Worm (Caenorhabditis elegans) whole organism, L1 larva: ENCODE data around the gene hcp-1.

Experiments
- F16B12.6 ChIP-seq: fragments of 150-350 bp; optimal IDR thresholded peaks from 2 replicates; lab custom pipeline; 2014; ENCODE audit warnings: missing biosample characterization, missing genetic modification characterization
- ama-1 ChIP-seq: fragments of 150-350 bp; optimal IDR thresholded peaks from 2 replicates; lab custom pipeline; 2014
- blmp-1 ChIP-seq: fragments of 150-350 bp; optimal IDR thresholded peaks from 2 replicates; lab custom pipeline; 2014; ENCODE audit warnings: missing biosample characterization, missing genetic modification characterization
- ceh-82 ChIP-seq, 3 experiments: fragments of 150-350 bp in 1 of 3; sonication (generic microtip) in 2 of 3; optimal IDR thresholded peaks; 2 replicates each; lab custom pipeline; 2014 to 2017; ENCODE audit warnings: missing biosample characterization in 3 of 3, missing genetic modification characterization in 3 of 3
- ceh-90 ChIP-seq: sonication (generic microtip); optimal IDR thresholded peaks from 2 replicates; lab custom pipeline; 2016; ENCODE audit warnings: missing genetic modification characterization, missing compliant biosample characterization
- dpl-1 ChIP-seq, 3 experiments: fragments of 150-350 bp in 2 of 3; sonication (generic microtip) in 1 of 3; optimal IDR thresholded peaks; 2 replicates each; lab custom pipeline; 2014 to 2017; ENCODE audit warnings: missing biosample characterization in 3 of 3, missing genetic modification characterization in 3 of 3, missing genetic modification reagents in 3 of 3
- efl-1 ChIP-seq, 4 experiments: fragments of 150-350 bp; optimal IDR thresholded peaks in 3 of 4; peaks in 1 of 4; 1 replicate in 1 of 4; 2 replicates in 3 of 4; lab custom pipeline; 2014; ENCODE audit warnings: missing biosample characterization in 2 of 4, missing genetic modification characterization in 2 of 4, missing genetic modification reagents in 2 of 4
- egl-13 ChIP-seq: sonication (generic microtip); optimal IDR thresholded peaks from 2 replicates; lab custom pipeline; 2016; ENCODE audit warnings: missing genotype, missing genetic modification reagents, missing genetic modification characterization, missing compliant biosample characterization
- egl-27 ChIP-seq, 2 experiments: fragments of 150-350 bp in 1 of 2; sonication (generic microtip); optimal IDR thresholded peaks; 3 replicates each; lab custom pipeline; 2017 to 2018; ENCODE audit warnings: missing biosample characterization in 2 of 2, missing genetic modification characterization in 2 of 2, missing genetic modification reagents in 2 of 2
- elt-2 ChIP-seq: sonication (generic microtip); optimal IDR thresholded peaks from 2 replicates; lab custom pipeline; 2016; ENCODE audit warnings: missing genetic modification characterization, mild to moderate bottlenecking, inconsistent platforms, missing compliant biosample characterization, missing genetic modification reagents
- fkh-8 ChIP-seq: sonication (generic microtip); optimal IDR thresholded peaks from 2 replicates; lab custom pipeline; 2016; ENCODE audit warnings: mild to moderate bottlenecking, missing genetic modification characterization, missing compliant biosample characterization
- fos-1 ChIP-seq: fragments of 150-350 bp; optimal IDR thresholded peaks from 2 replicates; lab custom pipeline; 2014; ENCODE audit warnings: missing biosample characterization, missing genetic modification characterization
- hlh-17 ChIP-seq: fragments of 200-800 bp; sonication (Bioruptor generic); optimal IDR thresholded peaks from 2 replicates; lab custom pipeline; 2018; ENCODE audit warnings: missing genetic modification characterization, mild to moderate bottlenecking, missing compliant biosample characterization, moderate library complexity, borderline replicate concordance
- jun-1 ChIP-seq: fragments of 150-350 bp; optimal IDR thresholded peaks from 2 replicates; lab custom pipeline; 2014; ENCODE audit warnings: missing biosample characterization, missing genetic modification reagents, missing genetic modification characterization
- lin-13 ChIP-seq: fragments of 150-350 bp; optimal IDR thresholded peaks from 2 replicates; lab custom pipeline; 2014; ENCODE audit warnings: missing biosample characterization, missing genetic modification reagents, missing genetic modification characterization
- lin-35 ChIP-seq, 2 experiments: fragments of 150-350 bp; optimal IDR thresholded peaks; 2 replicates each; lab custom pipeline; 2014; ENCODE audit warnings: missing biosample characterization in 2 of 2, missing genetic modification characterization in 2 of 2, missing genetic modification reagents in 2 of 2
- lin-39 ChIP-seq: fragments of 150-350 bp; optimal IDR thresholded peaks from 2 replicates; lab custom pipeline; 2014; ENCODE audit warnings: missing biosample characterization, missing genetic modification reagents, missing genetic modification characterization
- lsy-2 ChIP-seq, 2 experiments: fragments of 150-350 bp; optimal IDR thresholded peaks; 2 replicates each; lab custom pipeline; 2014; ENCODE audit warnings: missing biosample characterization in 2 of 2, missing genetic modification characterization in 2 of 2
- mdl-1 ChIP-seq, 2 experiments: fragments of 150-350 bp; optimal IDR thresholded peaks; 2 replicates each; lab custom pipeline; 2014 to 2017; ENCODE audit warnings: missing biosample characterization in 2 of 2, missing genetic modification characterization in 2 of 2, inconsistent platforms in 1 of 2
- nhr-12 ChIP-seq: sonication (generic microtip); optimal IDR thresholded peaks from 2 replicates; lab custom pipeline; 2017; ENCODE audit warnings: missing biosample characterization, missing genetic modification characterization
- nhr-20 ChIP-seq: sonication (generic microtip); optimal IDR thresholded peaks from 2 replicates; lab custom pipeline; 2016; ENCODE audit warnings: mild to moderate bottlenecking, missing genetic modification characterization, missing compliant biosample characterization
- nhr-237 ChIP-seq: fragments of 150-350 bp; optimal IDR thresholded peaks from 2 replicates; lab custom pipeline; 2014; ENCODE audit warnings: missing biosample characterization, missing genetic modification characterization
- nhr-28 ChIP-seq: fragments of 150-350 bp; optimal IDR thresholded peaks from 2 replicates; lab custom pipeline; 2014; ENCODE audit warnings: missing biosample characterization, missing genetic modification characterization
- nhr-47 ChIP-seq: sonication (generic microtip); optimal IDR thresholded peaks from 2 replicates; lab custom pipeline; 2016; ENCODE audit warnings: mild to moderate bottlenecking, missing genetic modification characterization, moderate library complexity, missing compliant biosample characterization
- nhr-71 ChIP-seq: sonication (generic microtip); optimal IDR thresholded peaks from 2 replicates; lab custom pipeline; 2016; ENCODE audit warnings: mild to moderate bottlenecking, missing genetic modification characterization, moderate library complexity, missing compliant biosample characterization
- nhr-76 ChIP-seq: sonication (generic microtip); optimal IDR thresholded peaks from 2 replicates; lab custom pipeline; 2017; ENCODE audit warnings: missing biosample characterization, missing genetic modification characterization
- nhr-84 ChIP-seq: sonication (generic microtip); optimal IDR thresholded peaks from 2 replicates; lab custom pipeline; 2017; ENCODE audit warnings: missing biosample characterization, missing genetic modification characterization
- nhr-90 ChIP-seq: sonication (generic microtip); optimal IDR thresholded peaks from 2 replicates; lab custom pipeline; 2016; ENCODE audit warnings: mild to moderate bottlenecking, missing genetic modification characterization, missing compliant biosample characterization; ENCODE audit not compliant: poor library complexity
- pag-3 ChIP-seq: sonication (generic microtip); optimal IDR thresholded peaks from 2 replicates; lab custom pipeline; 2017; ENCODE audit warnings: missing genetic modification characterization, mild to moderate bottlenecking, missing compliant biosample characterization, antibody characterized with exemption, borderline replicate concordance; ENCODE audit not compliant: insufficient read depth
- pqm-1 ChIP-seq: sonication (generic microtip); optimal IDR thresholded peaks from 3 replicates; lab custom pipeline; 2017; ENCODE audit warnings: missing biosample characterization, missing genetic modification characterization
- skn-1 ChIP-seq: fragments of 150-350 bp; optimal IDR thresholded peaks from 2 replicates; lab custom pipeline; 2014; ENCODE audit warnings: missing biosample characterization, missing genetic modification characterization
- snu-23 ChIP-seq: sonication (generic microtip); optimal IDR thresholded peaks from 2 replicates; lab custom pipeline; 2016; ENCODE audit warnings: missing genetic modification characterization, missing compliant biosample characterization
- sox-4 ChIP-seq: sonication (generic microtip); optimal IDR thresholded peaks from 2 replicates; lab custom pipeline; 2016; ENCODE audit warnings: missing genetic modification characterization, missing compliant biosample characterization
- sup-37 ChIP-seq: fragments of 200-800 bp; sonication (Bioruptor generic); optimal IDR thresholded peaks from 2 replicates; lab custom pipeline; 2018; ENCODE audit warnings: mild to moderate bottlenecking, missing genetic modification characterization, missing compliant biosample characterization
- tlp-1 ChIP-seq: fragments of 150-350 bp; optimal IDR thresholded peaks from 2 replicates; lab custom pipeline; 2014; ENCODE audit warnings: missing biosample characterization, missing genetic modification characterization
- unc-130 ChIP-seq: fragments of 150-350 bp; optimal IDR thresholded peaks from 2 replicates; lab custom pipeline; 2017; ENCODE audit warnings: missing biosample characterization, missing genetic modification characterization, inconsistent platforms
- unc-30 ChIP-seq: sonication (generic microtip); optimal IDR thresholded peaks from 2 replicates; lab custom pipeline; 2017; ENCODE audit warnings: missing biosample characterization, missing genetic modification characterization
- zag-1 ChIP-seq: fragments of 150-350 bp; optimal IDR thresholded peaks from 2 replicates; lab custom pipeline; 2014; ENCODE audit warnings: missing biosample characterization, missing genetic modification characterization

hcp-1 gene

ce11 chrV:6606197-6606596 lies 12.2 kb downstream of the hcp-1 start (continued):
- TF ChIP-seq unc-130, result no peak

- TF ChIP-seq lin-39 (tag; lab: Kevin White, UChicago) (no peak), sup-37 (no peak), hlh-17 (no peak), fos-1 (tag; lab: Kevin White, UChicago) (no peak), pag-3 (tag; lab: Kevin White, UChicago) (no peak)
- TF ChIP-seq, all 84 proteins: peak for 0
These were observed 17.1 kb downstream of the hcp-1 start, which contains the start of gene gon-14 for ce11 chrV:6611058-6611457. Gene gon-14, minus strand, starts transcription at chrV:6611158.

- no peak for TF ChIP-seq snu-23 (GFP tag; lab: Kevin White, UChicago)
- peak; percentile 29 to 48 for TF ChIP-seq efl-1 (optimal IDR thresholded peaks at IDR 0.05; lab: Kevin White, UChicago)
- TF ChIP-seq efl-1 (GFP tag; optimal IDR thresholded peaks at IDR 0.05 in 1 of 2; lab: Kevin White, UChicago), result peak in 1 of 2 experiments; percentile 43
- TF ChIP-seq unc-30 (tag; lab: Kevin White, UChicago), result no peak
- peak; percentile 70 for TF ChIP-seq F16B12.6 (tag; lab: Kevin White, UChicago)
- peak in 2 of 3 experiments; percentile 29 to 54 for TF ChIP-seq dpl-1 (GFP tag; optimal IDR thresholded peaks at IDR 0.05; lab: Kevin White, UChicago)
- TF ChIP-seq nhr-84 (tag; lab: Kevin White, UChicago), result no peak
- TF ChIP-seq nhr-28 (tag; lab: Kevin White, UChicago), result no peak
- TF ChIP-seq egl-27 (tag; optimal IDR thresholded peaks at IDR 0.05; lab: Kevin White, UChicago), result no peak
- no peak for TF ChIP-seq lin-39 (tag; lab: Kevin White, UChicago)
- peak; percentile 34 for TF ChIP-seq blmp-1 (tag; lab: Kevin White, UChicago)
- no peak for TF ChIP-seq nhr-47
- no peak for TF ChIP-seq mdl-1 (tag; optimal IDR thresholded peaks at IDR 0.05; lab: Kevin White, UChicago)
- TF ChIP-seq ceh-90 (tag; lab: Kevin White, UChicago), result no peak
- no peak for TF ChIP-seq nhr-76 (tag; lab: Kevin White, UChicago)
- TF ChIP-seq ceh-82 (tag; optimal IDR thresholded peaks at IDR 0.05; lab: Kevin White, UChicago), result peak in 1 of 3 experiments; percentile 5
- peak; percentile 43 to 94 for TF ChIP-seq lsy-2 (tag; optimal IDR thresholded peaks at IDR 0.05; lab: Kevin White, UChicago)
- TF ChIP-seq nhr-237, result no peak
- peak; percentile 10 to 45 for TF ChIP-seq lin-35 (GFP tag; optimal IDR thresholded peaks at IDR 0.05; lab: Kevin White, UChicago)
These were observed 17.5 kb downstream of the hcp-1 start for ce11 chrV:6611504-6611903.

- TF ChIP-seq lin-35 (GFP tag; optimal IDR thresholded peaks at IDR 0.05; lab: Kevin White, UChicago) (peak in 1 of 2 experiments; percentile 44), egl-13 (tag; lab: Kevin White, UChicago) (peak; percentile 28), ama-1 (lab: Kevin White, UChicago) (peak; percentile 28), efl-1 (optimal IDR thresholded peaks at IDR 0.05; lab: Kevin White, UChicago) (no peak), efl-1 (GFP tag; optimal IDR thresholded peaks at IDR 0.05 in 1 of 2; lab: Kevin White, UChicago) (peak in 1 of 2 experiments; percentile 82), nhr-12 (no peak), pqm-1 (tag; lab: Kevin White, UChicago) (peak; percentile 94), lsy-2 (tag; optimal IDR thresholded peaks at IDR 0.05; lab: Kevin White, UChicago) (peak in 1 of 2 experiments; percentile 5), mdl-1 (tag; optimal IDR thresholded peaks at IDR 0.05; lab: Kevin White, UChicago) (peak in 1 of 2 experiments; percentile 66), jun-1 (peak; percentile 46), sox-4 (tag; lab: Kevin White, UChicago) (no peak), nhr-71 (tag; lab: Kevin White, UChicago) (peak; percentile 48), lin-13 (GFP tag; lab: Kevin White, UChicago) (no peak), elt-2 (tag; lab: Kevin White, UChicago) (peak; percentile 100), fkh-8 (tag; lab: Kevin White, UChicago) (no peak), zag-1 (tag; lab: Kevin White, UChicago) (no peak), skn-1 (tag; lab: Kevin White, UChicago) (peak; percentile 10), nhr-20 (tag; lab: Kevin White, UChicago) (peak; percentile 39), nhr-90 (tag; lab: Kevin White, UChicago) (peak; percentile 48), tlp-1 (tag; lab: Kevin White, UChicago) (peak; percentile 34)
These were observed 20.2 kb downstream of the hcp-1 start, which contains the start of gene cpr-4 for ce11 chrV:6614152-6614734. Gene cpr-4, plus strand, starts transcription at chrV:6614674.
